Fruit fly (Drosophila melanogaster) whole organism, adult: ENCODE data around the gene CG5966.

Experiments
- CG11617 ChIP-seq: fragments of 200-800 bp; sonication (Bioruptor generic); optimal IDR thresholded peaks from 2 replicates; lab custom pipeline; 2017; ENCODE audit warnings: mild to moderate bottlenecking, missing biosample characterization, missing genetic modification reagents, missing genetic modification characterization
- CG1620 ChIP-seq: fragments of 200-800 bp; sonication (Bioruptor generic); optimal IDR thresholded peaks from 2 replicates; lab custom pipeline; 2016; ENCODE audit warnings: missing biosample characterization, missing genetic modification characterization
- CG5204 ChIP-seq: fragments of 200-800 bp; sonication (Bioruptor generic); optimal IDR thresholded peaks from 2 replicates; lab custom pipeline; 2016; ENCODE audit warnings: missing biosample characterization, missing genetic modification characterization
- Clk ChIP-seq: fragments of 200-800 bp; sonication (Bioruptor generic); optimal IDR thresholded peaks from 2 replicates; lab custom pipeline; 2017; ENCODE audit warnings: missing biosample characterization, missing genetic modification characterization
- Crg-1 ChIP-seq: fragments of 200-800 bp; sonication (Bioruptor generic); optimal IDR thresholded peaks from 2 replicates; lab custom pipeline; 2016; ENCODE audit warnings: missing biosample characterization, missing genetic modification characterization
- Hr96 ChIP-seq: fragments of 200-800 bp; sonication (Bioruptor generic); optimal IDR thresholded peaks from 2 replicates; lab custom pipeline; 2016; ENCODE audit warnings: missing biosample characterization, missing genetic modification characterization
- Mnt ChIP-seq: fragments of 200-800 bp; sonication (Bioruptor generic); optimal IDR thresholded peaks from 2 replicates; lab custom pipeline; 2016; ENCODE audit warnings: missing biosample characterization, mild to moderate bottlenecking, missing genetic modification characterization
- cic ChIP-seq: fragments of 200-800 bp; sonication (Bioruptor generic); optimal IDR thresholded peaks from 2 replicates; lab custom pipeline; 2017; ENCODE audit warnings: missing biosample characterization, mild to moderate bottlenecking, missing genetic modification characterization, moderate library complexity
- cnc ChIP-seq, 2 experiments: fragments of >200 bp; optimal IDR thresholded peaks; 2 replicates each; lab custom pipeline; 2017
- kay ChIP-seq: fragments of 200-800 bp; sonication (Bioruptor generic); peaks from one replicate; lab custom pipeline; 2016; ENCODE audit warnings: missing biosample characterization, missing genetic modification characterization, borderline replicate concordance
- tj ChIP-seq: fragments of 200-800 bp; sonication (Bioruptor generic); optimal IDR thresholded peaks from 3 replicates; lab custom pipeline; 2017; ENCODE audit warnings: missing biosample characterization, mild to moderate bottlenecking, missing genetic modification characterization, moderate library complexity
- toe ChIP-seq: fragments of 200-800 bp; sonication (Bioruptor generic); optimal IDR thresholded peaks from 2 replicates; lab custom pipeline; 2016; ENCODE audit warnings: missing biosample characterization, missing genetic modification characterization

DNA sequence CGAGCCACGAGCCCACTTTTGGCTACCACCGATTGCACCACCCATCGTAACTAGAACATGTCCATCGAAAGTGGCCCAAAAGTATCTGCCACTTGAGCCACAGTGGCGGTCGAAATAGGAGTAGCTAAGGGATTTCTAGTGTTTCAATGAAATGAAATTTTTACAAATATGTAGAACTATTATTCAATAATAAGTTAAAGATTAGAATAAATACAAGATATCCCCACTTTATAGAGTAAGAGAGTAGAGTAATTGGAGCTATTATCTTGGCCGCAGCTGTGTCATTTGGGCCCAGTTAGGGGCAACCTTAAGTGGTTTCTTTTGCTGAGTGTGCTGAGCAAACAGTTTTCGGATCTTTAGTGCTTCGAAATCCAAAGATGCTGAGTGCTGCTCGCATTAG lies 777 bp downstream of the CG5966 start:
- TF ChIP-seq toe: no peak
- TF ChIP-seq tj (GFP tag; lab: Kevin White, UChicago): no peak
- no peak for TF ChIP-seq kay (GFP tag; lab: Kevin White, UChicago)
- TF ChIP-seq CG5204 (GFP tag; lab: Kevin White, UChicago): no peak
- TF ChIP-seq Hr96 (GFP tag; lab: Kevin White, UChicago): no peak
- TF ChIP-seq CG1620 (GFP tag; lab: Kevin White, UChicago): no peak
- no peak for TF ChIP-seq cic (GFP tag; lab: Kevin White, UChicago)
- no peak for TF ChIP-seq Mnt (GFP tag; lab: Kevin White, UChicago)
- TF ChIP-seq Crg-1: no peak
- TF ChIP-seq CG11617 (GFP tag; lab: Kevin White, UChicago): no peak
- TF ChIP-seq Clk (GFP tag; lab: Kevin White, UChicago): no peak
- TF ChIP-seq cnc (optimal IDR thresholded peaks at IDR 0.05; lab: Kevin White, UChicago): no peak
